Worm (Caenorhabditis elegans) whole organism, young adult: ENCODE data around the gene Y38E10A.35.
"Not testable (repeated sequence)": the region's sequence is repeated elsewhere in the genome, so short reads cannot be mapped to it uniquely, and the experiment has no call there.

ENCODE experiments used
- B0019.2 ChIP-seq: fragments of 200-800 bp; sonication (Bioruptor generic); conservative IDR thresholded peaks from 2 replicates; pipeline ENCODE4 v1.3.6; 2022; ENCODE audit warnings: missing genetic modification reagents, missing genetic modification characterization, missing compliant biosample characterization
- F10E7.11 ChIP-seq: sonication (generic microtip); optimal IDR thresholded peaks from 2 replicates; lab custom pipeline; 2017; ENCODE audit warnings: mild to moderate bottlenecking, missing genetic modification characterization, moderate library complexity, missing compliant biosample characterization
- F22D6.2 ChIP-seq: sonication (generic microtip); optimal IDR thresholded peaks from 2 replicates; lab custom pipeline; 2016; ENCODE audit warnings: mild to moderate bottlenecking, missing genetic modification characterization, missing compliant biosample characterization
- F23B12.7 ChIP-seq: sonication (generic microtip); optimal IDR thresholded peaks from 2 replicates; lab custom pipeline; 2017; ENCODE audit warnings: missing genetic modification characterization, mild to moderate bottlenecking, missing compliant biosample characterization, antibody characterized with exemption, moderate library complexity; ENCODE audit not compliant: insufficient read depth
- T07F8.4 ChIP-seq: sonication (generic microtip); optimal IDR thresholded peaks from 2 replicates; lab custom pipeline; 2016; ENCODE audit warnings: mild to moderate bottlenecking, missing genetic modification characterization, moderate library complexity, missing compliant biosample characterization
- Y53G8AR.9 ChIP-seq: fragments of 200-800 bp; sonication (Bioruptor generic); conservative IDR thresholded peaks from 2 replicates; pipeline ENCODE4 v1.3.6; 2022; ENCODE audit warnings: missing genetic modification reagents, missing genetic modification characterization, missing compliant biosample characterization
- Y56A3A.18 ChIP-seq: fragments of 200-800 bp; sonication (Bioruptor generic); IDR thresholded peaks from 2 replicates; pipeline ENCODE4 v1.3.6; 2022; ENCODE audit warnings: missing genetic modification reagents, missing genetic modification characterization, missing compliant biosample characterization
- Y79H2A.3 ChIP-seq: fragments of 200-800 bp; sonication (Bioruptor generic); conservative IDR thresholded peaks from 2 replicates; pipeline ENCODE4 v1.3.6; 2022; ENCODE audit warnings: missing genetic modification reagents, missing genetic modification characterization, missing compliant biosample characterization
- Y95B8A.8 ChIP-seq: fragments of 200-800 bp; sonication (Bioruptor generic); IDR thresholded peaks from 2 replicates; pipeline ENCODE4 v1.3.6; 2022; ENCODE audit warnings: missing genetic modification reagents, missing genetic modification characterization, missing compliant biosample characterization
- attf-5 ChIP-seq: fragments of 200-800 bp; sonication (Bioruptor generic); optimal IDR thresholded peaks from 2 replicates; lab custom pipeline; 2018; ENCODE audit warnings: mild to moderate bottlenecking, missing genetic modification characterization, missing compliant biosample characterization
- attf-6 ChIP-seq: fragments of 200-800 bp; sonication (Bioruptor generic); IDR thresholded peaks from 2 replicates; pipeline ENCODE4 v1.3.6; 2022; ENCODE audit warnings: missing genetic modification reagents, missing genetic modification characterization, missing compliant biosample characterization
- bed-2 ChIP-seq: fragments of 200-800 bp; sonication (Bioruptor generic); IDR thresholded peaks from 2 replicates; pipeline ENCODE4 v1.3.6; 2022; ENCODE audit warnings: missing genetic modification reagents, missing genetic modification characterization, missing compliant biosample characterization
- ceh-27 ChIP-seq: fragments of 200-800 bp; sonication (Bioruptor generic); optimal IDR thresholded peaks from 2 replicates; lab custom pipeline; 2018; ENCODE audit warnings: mild to moderate bottlenecking, missing genetic modification characterization, moderate library complexity, missing compliant biosample characterization
- ceh-40 ChIP-seq: fragments of 200-800 bp; sonication (Bioruptor generic); IDR thresholded peaks from 2 replicates; pipeline ENCODE4 v1.3.6; 2022; ENCODE audit warnings: missing genetic modification characterization, missing compliant biosample characterization
- die-1 ChIP-seq: sonication (generic microtip); optimal IDR thresholded peaks from 2 replicates; lab custom pipeline; 2016; ENCODE audit warnings: missing genotype, mild to moderate bottlenecking, missing genetic modification characterization, missing compliant biosample characterization
- efl-1 ChIP-seq: fragments of 150-350 bp; optimal IDR thresholded peaks from 2 replicates; lab custom pipeline; 2014; ENCODE audit warnings: missing biosample characterization, missing genetic modification reagents, missing genetic modification characterization
- egl-44 ChIP-seq: fragments of 200-800 bp; sonication (Bioruptor generic); IDR thresholded peaks from 2 replicates; pipeline ENCODE4 v1.3.6; 2022; ENCODE audit warnings: missing genetic modification reagents, missing genetic modification characterization, missing compliant biosample characterization
- ets-4 ChIP-seq: fragments of 200-800 bp; sonication (Bioruptor generic); optimal IDR thresholded peaks from 2 replicates; lab custom pipeline; 2018; ENCODE audit warnings: mild to moderate bottlenecking, missing genetic modification characterization, missing compliant biosample characterization
- fkh-3 ChIP-seq: sonication (generic microtip); optimal IDR thresholded peaks from 2 replicates; lab custom pipeline; 2016; ENCODE audit warnings: mild to moderate bottlenecking, missing genetic modification characterization, missing compliant biosample characterization
- gei-17 ChIP-seq: fragments of 200-800 bp; sonication (Bioruptor generic); optimal IDR thresholded peaks from 2 replicates; lab custom pipeline; 2018; ENCODE audit warnings: mild to moderate bottlenecking, missing genetic modification characterization, missing compliant biosample characterization
- him-1 ChIP-seq: sonication (generic microtip); optimal IDR thresholded peaks from 2 replicates; lab custom pipeline; 2016; ENCODE audit warnings: missing genotype, missing genetic modification reagents, missing genetic modification characterization, missing compliant biosample characterization
- hlh-12 ChIP-seq: sonication (generic microtip); optimal IDR thresholded peaks from 2 replicates; lab custom pipeline; 2016; ENCODE audit warnings: missing genetic modification characterization, missing compliant biosample characterization
- lag-1 ChIP-seq: fragments of 200-800 bp; sonication (Bioruptor generic); IDR thresholded peaks from 2 replicates; pipeline ENCODE4 v1.3.6; 2022; ENCODE audit warnings: missing genetic modification reagents, missing genetic modification characterization, missing compliant biosample characterization
- let-526 ChIP-seq: fragments of 200-800 bp; sonication (Bioruptor generic); IDR thresholded peaks from 2 replicates; pipeline ENCODE4 v1.3.6; 2022; ENCODE audit warnings: missing genetic modification reagents, missing genetic modification characterization, missing compliant biosample characterization
- let-607 ChIP-seq, 2 experiments: fragments of 200-800 bp in 1 of 2; sonication (Bioruptor generic) in 1 of 2; sonication (generic microtip) in 1 of 2; optimal IDR thresholded peaks; 2 replicates each; lab custom pipeline; 2016 to 2018; ENCODE audit warnings: mild to moderate bottlenecking in 2 of 2, missing compliant biosample characterization in 2 of 2, missing genetic modification characterization in 2 of 2, moderate library complexity in 2 of 2, missing genotype in 1 of 2
- lin-26 ChIP-seq: fragments of 200-800 bp; sonication (Bioruptor generic); IDR thresholded peaks from 2 replicates; pipeline ENCODE4 v1.3.6; 2022; ENCODE audit warnings: missing genetic modification reagents, missing genetic modification characterization, missing compliant biosample characterization
- lin-40 ChIP-seq: sonication (generic microtip); optimal IDR thresholded peaks from 2 replicates; lab custom pipeline; 2016; ENCODE audit warnings: missing genetic modification characterization, mild to moderate bottlenecking, missing compliant biosample characterization, missing genotype, missing genetic modification reagents
- mel-28 ChIP-seq: sonication (generic microtip); optimal IDR thresholded peaks from 2 replicates; lab custom pipeline; 2016; ENCODE audit warnings: borderline replicate concordance, mild to moderate bottlenecking, missing genetic modification characterization, missing compliant biosample characterization
- nfya-1 ChIP-seq: sonication (generic microtip); optimal IDR thresholded peaks from 2 replicates; lab custom pipeline; 2017; ENCODE audit warnings: antibody characterized with exemption, missing compliant biosample characterization, missing genetic modification characterization, borderline replicate concordance; ENCODE audit not compliant: insufficient read depth
- nfyb-1 ChIP-seq: fragments of 200-800 bp; sonication (Bioruptor generic); IDR thresholded peaks from 2 replicates; pipeline ENCODE4 v1.3.6; 2022; ENCODE audit warnings: missing genetic modification reagents, missing genetic modification characterization, missing compliant biosample characterization
- nhr-179 ChIP-seq: sonication (generic microtip); optimal IDR thresholded peaks from 2 replicates; lab custom pipeline; 2016; ENCODE audit warnings: mild to moderate bottlenecking, missing genetic modification characterization, missing compliant biosample characterization
- rec-8 ChIP-seq, 2 experiments: sonication (generic microtip); optimal IDR thresholded peaks; 2 replicates each; lab custom pipeline; 2016; ENCODE audit warnings: mild to moderate bottlenecking in 2 of 2, missing genetic modification characterization in 2 of 2, missing genetic modification reagents in 2 of 2, missing genotype in 2 of 2, missing biosample characterization in 1 of 2, missing compliant biosample characterization in 1 of 2, moderate library complexity in 1 of 2
- snpc-1.3 ChIP-seq: sonication (generic microtip); optimal IDR thresholded peaks from 2 replicates; lab custom pipeline; 2017; ENCODE audit warnings: missing genetic modification characterization, mild to moderate bottlenecking, missing compliant biosample characterization, antibody characterized with exemption, moderate library complexity, missing genotype, missing genetic modification reagents; ENCODE audit not compliant: insufficient read depth
- snpc-3.4 ChIP-seq: sonication (generic microtip); optimal IDR thresholded peaks from 2 replicates; lab custom pipeline; 2017; ENCODE audit warnings: missing genetic modification characterization, mild to moderate bottlenecking, missing compliant biosample characterization, antibody characterized with exemption, moderate library complexity, missing genotype, missing genetic modification reagents
- snpc-4 ChIP-seq, 5 experiments: fragments of 150-350 bp in 1 of 5; sonication (generic microtip) in 4 of 5; optimal IDR thresholded peaks; 2 replicates each; lab custom pipeline; 2014 to 2018; ENCODE audit warnings: missing genetic modification characterization in 5 of 5, missing biosample characterization in 3 of 5, antibody characterized with exemption in 2 of 5, mild to moderate bottlenecking in 2 of 5, missing compliant biosample characterization in 2 of 5, missing genotype in 2 of 5, moderate library complexity in 2 of 5, missing genetic modification reagents in 1 of 5
- sptf-2 ChIP-seq: fragments of 200-800 bp; sonication (Bioruptor generic); optimal IDR thresholded peaks from 2 replicates; lab custom pipeline; 2018; ENCODE audit warnings: mild to moderate bottlenecking, missing genetic modification characterization, missing compliant biosample characterization
- tbx-9 ChIP-seq: sonication (generic microtip); optimal IDR thresholded peaks from 2 replicates; lab custom pipeline; 2016; ENCODE audit warnings: borderline replicate concordance, missing genetic modification characterization, inconsistent platforms, missing compliant biosample characterization
- unc-130 ChIP-seq: sonication (generic microtip); optimal IDR thresholded peaks from 2 replicates; lab custom pipeline; 2016; ENCODE audit warnings: missing genetic modification reagents, missing genetic modification characterization, missing compliant biosample characterization
- xnd-1 ChIP-seq: sonication (generic microtip); optimal IDR thresholded peaks from 2 replicates; lab custom pipeline; 2016; ENCODE audit warnings: missing genotype, missing genetic modification reagents, missing genetic modification characterization, missing compliant biosample characterization
- ztf-18 ChIP-seq: sonication (generic microtip); optimal IDR thresholded peaks from 2 replicates; lab custom pipeline; 2016; ENCODE audit warnings: missing genotype, mild to moderate bottlenecking, missing genetic modification characterization, missing compliant biosample characterization

The Y38E10A.35 gene

DNA sequence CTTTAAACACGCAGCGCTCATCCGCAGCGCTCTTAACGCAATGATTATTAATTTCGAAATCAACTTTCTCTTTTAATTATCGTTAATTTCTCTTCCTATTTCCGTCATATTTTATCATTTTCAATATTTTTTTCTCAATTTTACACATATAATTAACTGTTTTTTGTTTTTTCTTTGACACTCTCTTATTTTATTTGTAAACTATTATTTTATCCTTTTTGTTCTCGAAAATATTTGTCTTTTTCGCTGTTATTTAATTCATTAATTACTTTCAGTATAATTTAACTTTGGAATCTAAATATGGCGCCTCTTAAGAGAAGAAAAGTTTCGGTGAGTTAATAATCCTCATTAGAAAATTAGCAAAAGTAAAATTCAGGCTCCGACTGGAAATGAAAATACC is 36.5 kb downstream of the Y38E10A.35 start, which contains the start of gene F49C5.3:
TSS of gene F49C5.3 (plus strand) at position 301 of the 400 bp plus-strand sequence.
- not testable (repeated sequence) for TF ChIP-seq Y56A3A.18 (GFP tag; lab: Robert Waterston, UW); let-526 (GFP tag; lab: Robert Waterston, UW); attf-5 (GFP tag; lab: Kevin White, UChicago)

DNA sequence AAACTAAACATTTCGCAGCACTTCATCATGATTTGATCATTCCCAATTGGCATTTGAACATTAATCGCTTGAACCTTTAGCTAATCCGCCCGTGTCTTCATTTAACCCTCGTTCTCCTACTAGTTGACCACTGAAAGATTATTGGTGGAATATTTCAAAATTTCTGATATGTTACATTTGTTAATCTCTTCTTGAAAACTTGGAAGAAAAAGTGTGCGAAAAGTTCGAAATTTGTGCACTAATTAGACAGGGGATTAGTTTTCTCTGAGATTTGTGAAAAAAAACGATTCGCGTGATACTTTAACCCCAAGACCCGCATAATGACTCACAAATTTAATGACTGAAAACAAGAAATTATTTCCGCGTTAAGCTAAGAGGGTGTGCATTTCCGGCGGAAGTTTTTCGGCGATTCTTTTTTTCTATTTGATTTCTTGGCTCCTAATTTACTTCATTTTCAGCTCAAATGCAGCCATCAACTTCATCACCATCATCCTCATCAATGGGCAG is 37.3 kb downstream of the Y38E10A.35 start, which contains the start of gene nimk-1:
TSS of gene nimk-1 (plus strand) at position 457 of the 507 bp plus-strand sequence.
- TF ChIP-seq die-1 (tag; lab: Kevin White, UChicago): no peak
- no peak for TF ChIP-seq snpc-4 (GFP tag; optimal IDR thresholded peaks at IDR 0.05; lab: Kevin White, UChicago)
- TF ChIP-seq snpc-4 (tag; optimal IDR thresholded peaks at IDR 0.05; lab: Kevin White, UChicago): no peak
- no peak for TF ChIP-seq attf-5 (GFP tag; lab: Kevin White, UChicago)
- TF ChIP-seq ztf-18 (tag; lab: Kevin White, UChicago): no peak
- TF ChIP-seq B0019.2: no peak
- TF ChIP-seq let-526 (GFP tag; lab: Robert Waterston, UW): no peak
- TF ChIP-seq bed-2: no peak
- TF ChIP-seq F23B12.7: no peak
- TF ChIP-seq ceh-40 (GFP tag; lab: Robert Waterston, UW): no peak
- no peak for TF ChIP-seq xnd-1 (tag; lab: Kevin White, UChicago)

DNA sequence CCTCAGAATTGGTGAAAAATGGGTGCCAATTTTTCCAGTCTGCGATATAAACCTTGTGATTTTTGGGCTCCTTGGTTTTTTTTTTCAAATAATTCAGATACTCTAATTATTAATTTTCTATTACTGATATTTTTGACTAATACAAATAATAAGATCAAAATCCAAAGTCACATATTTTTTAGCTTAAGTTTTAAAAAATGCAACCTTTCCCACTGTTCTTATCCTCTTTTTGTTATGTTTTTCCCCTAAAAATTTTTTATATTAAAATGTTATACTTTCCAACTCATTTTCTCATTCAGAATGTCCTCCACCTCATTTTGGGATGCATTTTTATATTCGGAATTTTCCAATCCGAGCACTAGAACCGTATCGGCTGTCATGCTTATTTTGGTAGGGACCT is 41.7 kb downstream of the Y38E10A.35 start, which contains the start of gene srx-120:
TSS of gene srx-120 (plus strand) at position 301 of the 400 bp plus-strand sequence.
- TF ChIP-seq attf-6 (no peak), lag-1 (no peak), lin-26 (GFP tag; lab: Robert Waterston, UW) (no peak), mel-28 (tag; lab: Kevin White, UChicago) (no peak), let-526 (GFP tag; lab: Robert Waterston, UW) (no peak), ceh-27 (no peak), egl-44 (GFP tag; lab: Robert Waterston, UW) (no peak), F10E7.11 (tag; lab: Kevin White, UChicago) (no peak), snpc-1.3 (tag; lab: Kevin White, UChicago) (no peak), T07F8.4 (tag; lab: Kevin White, UChicago) (no peak), fkh-3 (tag; lab: Kevin White, UChicago) (no peak), Y95B8A.8 (GFP tag; lab: Robert Waterston, UW) (no peak), snpc-3.4 (tag; lab: Kevin White, UChicago) (no peak), xnd-1 (tag; lab: Kevin White, UChicago) (no peak), tbx-9 (no peak), Y79H2A.3 (no peak), attf-5 (GFP tag; lab: Kevin White, UChicago) (no peak), unc-130 (GFP tag; lab: Kevin White, UChicago) (no peak)

DNA sequence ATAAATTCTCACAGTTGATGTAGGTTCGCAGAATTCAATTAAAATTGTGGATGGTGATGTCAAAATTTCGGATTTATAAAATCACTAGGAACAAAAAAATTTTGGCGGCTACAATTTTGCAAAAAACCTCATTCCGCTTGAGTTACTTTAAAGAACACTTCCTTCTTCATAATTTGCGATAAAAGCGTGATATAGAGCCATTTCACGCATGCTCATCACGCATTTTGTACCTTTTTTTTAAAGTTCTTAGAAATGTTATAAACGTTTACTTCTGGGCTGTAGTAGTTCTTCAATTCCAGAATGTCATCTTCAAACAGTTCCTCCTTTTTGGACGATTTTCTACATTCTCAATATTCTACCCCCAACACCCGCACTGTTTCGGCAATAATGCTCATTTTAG is 44.7 kb downstream of the Y38E10A.35 start, which contains the start of gene srx-119:
TSS of gene srx-119 (plus strand) at position 301 of the 400 bp plus-strand sequence.
- no peak for TF ChIP-seq F23B12.7
- no peak for TF ChIP-seq gei-17
- no peak for TF ChIP-seq attf-6
- no peak for TF ChIP-seq nhr-179 (tag; lab: Kevin White, UChicago)
- TF ChIP-seq him-1 (tag; lab: Kevin White, UChicago): no peak
- no peak for TF ChIP-seq F22D6.2
- no peak for TF ChIP-seq rec-8 (tag; optimal IDR thresholded peaks at IDR 0.05; lab: Kevin White, UChicago)
- TF ChIP-seq let-607 (tag; optimal IDR thresholded peaks at IDR 0.05; lab: Kevin White, UChicago): no peak
- TF ChIP-seq fkh-3 (tag; lab: Kevin White, UChicago): no peak
- TF ChIP-seq sptf-2 (GFP tag; lab: Kevin White, UChicago): no peak
- no peak for TF ChIP-seq Y53G8AR.9 (GFP tag; lab: Robert Waterston, UW)
- no peak for TF ChIP-seq efl-1
- TF ChIP-seq nfyb-1 (GFP tag; lab: Robert Waterston, UW): no peak
- no peak for TF ChIP-seq lin-40 (tag; lab: Kevin White, UChicago)
- TF ChIP-seq hlh-12 (tag; lab: Kevin White, UChicago): no peak
- no peak for TF ChIP-seq T07F8.4 (tag; lab: Kevin White, UChicago)
- TF ChIP-seq ets-4 (GFP tag; lab: Kevin White, UChicago): no peak
- TF ChIP-seq die-1 (tag; lab: Kevin White, UChicago): no peak
- TF ChIP-seq nfya-1: no peak
